Fruit fly (Drosophila melanogaster) whole organism, wandering third instar larva: Measurements from ENCODE around the gene dnt.
A peak's percentile ranks its signal among the peaks of the same experiment; 100 is the strongest.

Experiments used
- Abd-B ChIP-seq: fragments of >200 bp; optimal IDR thresholded peaks from 2 replicates; lab custom pipeline; 2017; ENCODE audit warnings: missing biosample characterization, missing genetic modification characterization
- CG32264 ChIP-seq: fragments of 200-800 bp; sonication (Bioruptor generic); optimal IDR thresholded peaks from 2 replicates; lab custom pipeline; 2016; ENCODE audit warnings: missing biosample characterization, missing genetic modification characterization
- CG9705 ChIP-seq: fragments of 200-800 bp; sonication (Bioruptor generic); optimal IDR thresholded peaks from 2 replicates; lab custom pipeline; 2018; ENCODE audit warnings: missing biosample characterization, mild to moderate bottlenecking, missing genetic modification characterization
- CrebA ChIP-seq: fragments of 200-800 bp; sonication (Bioruptor generic); optimal IDR thresholded peaks from 2 replicates; lab custom pipeline; 2016; ENCODE audit warnings: missing biosample characterization, mild to moderate bottlenecking, missing genetic modification characterization, borderline replicate concordance
- Dfd ChIP-seq: fragments of >200 bp; optimal IDR thresholded peaks from 2 replicates; lab custom pipeline; 2017; ENCODE audit warnings: missing biosample characterization, missing genetic modification characterization
- GATAd ChIP-seq: sonication (Bioruptor generic); optimal IDR thresholded peaks from 2 replicates; lab custom pipeline; 2016; ENCODE audit warnings: missing biosample characterization, missing genetic modification characterization
- Hnf4 ChIP-seq: fragments of 200-800 bp; sonication (Bioruptor generic); optimal IDR thresholded peaks from 2 replicates; lab custom pipeline; 2016; ENCODE audit warnings: missing biosample characterization, mild to moderate bottlenecking, missing genetic modification characterization
- Hr78 ChIP-seq: fragments of >200 bp; optimal IDR thresholded peaks from 2 replicates; lab custom pipeline; 2017; ENCODE audit warnings: missing biosample characterization, missing genetic modification characterization
- Hr83 ChIP-seq: fragments of 200-300 bp; sonication (Bioruptor generic); optimal IDR thresholded peaks from 2 replicates; lab custom pipeline; 2016; ENCODE audit warnings: missing biosample characterization, mild to moderate bottlenecking, missing genetic modification characterization, moderate library complexity; ENCODE audit not compliant: poor library complexity, severe bottlenecking
- Jra ChIP-seq: sonication (Bioruptor generic); optimal IDR thresholded peaks from 2 replicates; lab custom pipeline; 2016; ENCODE audit warnings: missing biosample characterization, missing genetic modification characterization
- Mio ChIP-seq: sonication (Bioruptor generic); optimal IDR thresholded peaks from 2 replicates; lab custom pipeline; 2016; ENCODE audit warnings: missing biosample characterization, missing genetic modification characterization
- Myc ChIP-seq: fragments of >200 bp; optimal IDR thresholded peaks from 2 replicates; lab custom pipeline; 2017
- N ChIP-seq: fragments of >200 bp; optimal IDR thresholded peaks from 2 replicates; lab custom pipeline; 2018; ENCODE audit warnings: missing biosample characterization, missing external identifiers, missing genetic modification characterization
- OdsH ChIP-seq: fragments of 200-800 bp; sonication (Bioruptor generic); optimal IDR thresholded peaks from 2 replicates; lab custom pipeline; 2016; ENCODE audit warnings: missing biosample characterization, mild to moderate bottlenecking, missing genetic modification characterization
- Rel ChIP-seq, 2 experiments: fragments of 200-800 bp; sonication (Bioruptor generic) in 1 of 2; optimal IDR thresholded peaks; 2 replicates in 1 of 2; 3 replicates in 1 of 2; lab custom pipeline; 2016 to 2019; ENCODE audit warnings: mild to moderate bottlenecking in 2 of 2, missing biosample characterization in 2 of 2, missing genetic modification characterization in 2 of 2, moderate library complexity in 1 of 2
- Sp1 ChIP-seq: fragments of 200-800 bp; sonication (Bioruptor generic); optimal IDR thresholded peaks from 3 replicates; lab custom pipeline; 2019; ENCODE audit warnings: missing biosample characterization, mild to moderate bottlenecking, missing genetic modification characterization, moderate library complexity
- br ChIP-seq: fragments of 200-800 bp; sonication (Bioruptor generic); optimal IDR thresholded peaks from 2 replicates; lab custom pipeline; 2016; ENCODE audit warnings: missing biosample characterization, missing genetic modification characterization
- brk ChIP-seq: fragments of 200-800 bp; sonication (Bioruptor generic); optimal IDR thresholded peaks from 2 replicates; lab custom pipeline; 2016; ENCODE audit warnings: missing biosample characterization, mild to moderate bottlenecking, missing genetic modification characterization
- dmrt93B ChIP-seq: fragments of 200-800 bp; sonication (Bioruptor generic); optimal IDR thresholded peaks from 2 replicates; lab custom pipeline; 2018; ENCODE audit warnings: missing biosample characterization, mild to moderate bottlenecking, missing genetic modification characterization
- dsf ChIP-seq: sonication (Bioruptor generic); optimal IDR thresholded peaks from 2 replicates; lab custom pipeline; 2016; ENCODE audit warnings: missing biosample characterization, missing genetic modification characterization, borderline replicate concordance
- ey ChIP-seq: fragments of 200-800 bp; sonication (Bioruptor generic); optimal IDR thresholded peaks from 2 replicates; lab custom pipeline; 2016; ENCODE audit warnings: missing biosample characterization, missing genetic modification characterization
- fru ChIP-seq: fragments of 200-800 bp; sonication (Bioruptor generic); optimal IDR thresholded peaks from 3 replicates; lab custom pipeline; 2016; ENCODE audit warnings: missing biosample characterization, mild to moderate bottlenecking, missing genetic modification characterization
- h ChIP-seq: fragments of 200-800 bp; sonication (Bioruptor generic); optimal IDR thresholded peaks from 3 replicates; lab custom pipeline; 2016; ENCODE audit warnings: missing biosample characterization, mild to moderate bottlenecking, missing genetic modification characterization
- jim ChIP-seq: fragments of 175-275, 200-325 bp; sonication (Bioruptor generic); optimal IDR thresholded peaks from 2 replicates; lab custom pipeline; 2016; ENCODE audit warnings: missing biosample characterization, mild to moderate bottlenecking, missing genetic modification characterization
- pan ChIP-seq: fragments of >200 bp; optimal IDR thresholded peaks from 2 replicates; lab custom pipeline; 2017
- psq ChIP-seq: fragments of 200-800 bp; sonication (Bioruptor generic); optimal IDR thresholded peaks from 3 replicates; lab custom pipeline; 2017; ENCODE audit warnings: missing biosample characterization, mild to moderate bottlenecking, missing genetic modification characterization, moderate library complexity
- sage ChIP-seq: fragments of 200-800 bp; sonication (Bioruptor generic); optimal IDR thresholded peaks from 2 replicates; lab custom pipeline; 2016; ENCODE audit warnings: missing biosample characterization, mild to moderate bottlenecking, missing genetic modification characterization
- sv ChIP-seq: fragments of 200-800 bp; sonication (Bioruptor generic); optimal IDR thresholded peaks from 3 replicates; lab custom pipeline; 2016; ENCODE audit warnings: missing biosample characterization, missing genetic modification characterization
- tai ChIP-seq: sonication (Bioruptor generic); optimal IDR thresholded peaks from 2 replicates; lab custom pipeline; 2016; ENCODE audit warnings: missing biosample characterization, missing genetic modification characterization
- usp ChIP-seq: fragments of >200 bp; optimal IDR thresholded peaks from 2 replicates; lab custom pipeline; 2017; ENCODE audit warnings: missing biosample characterization, missing genetic modification characterization
- woc ChIP-seq: sonication (Bioruptor generic); optimal IDR thresholded peaks from 2 replicates; lab custom pipeline; 2016; ENCODE audit warnings: missing biosample characterization, mild to moderate bottlenecking, missing genetic modification characterization

Gene dnt

dm6 chr2L:19362734-19363363 is at the start of gene dnt:
Gene dnt, minus strand, starts transcription at chr2L:19363227.
- TF ChIP-seq psq (GFP tag; lab: Kevin White, UChicago): peak; percentile 98
- TF ChIP-seq fru (GFP tag; lab: Kevin White, UChicago): no peak

dm6 chr2L:19411966-19412365 is 48.9 kb upstream of the dnt start:
- TF ChIP-seq CG32264 (GFP tag; lab: Kevin White, UChicago): no peak
- TF ChIP-seq dmrt93B (GFP tag; lab: Kevin White, UChicago): no peak
- no peak for TF ChIP-seq Jra (GFP tag; lab: Kevin White, UChicago)
- TF ChIP-seq GATAd (GFP tag; lab: Kevin White, UChicago): no peak
- TF ChIP-seq sage: no peak
- no peak for TF ChIP-seq CG9705 (GFP tag; lab: Kevin White, UChicago)
- no peak for TF ChIP-seq jim (GFP tag; lab: Kevin White, UChicago)
- TF ChIP-seq OdsH (GFP tag; lab: Kevin White, UChicago): no peak
- TF ChIP-seq Hr83 (GFP tag; lab: Kevin White, UChicago): no peak
- no peak for TF ChIP-seq Dfd
- no peak for TF ChIP-seq h
- TF ChIP-seq psq (GFP tag; lab: Kevin White, UChicago): no peak
- no peak for TF ChIP-seq br (GFP tag; lab: Kevin White, UChicago)
- TF ChIP-seq ey (GFP tag; lab: Kevin White, UChicago): no peak

- TF ChIP-seq tai (GFP tag; lab: Kevin White, UChicago) (no peak), Hr83 (GFP tag; lab: Kevin White, UChicago) (no peak), Mio (no peak), sv (no peak), sage (no peak), dsf (GFP tag; lab: Kevin White, UChicago) (no peak), Myc (no peak), OdsH (GFP tag; lab: Kevin White, UChicago) (no peak), Rel (GFP tag; optimal IDR thresholded peaks at IDR 0.05; lab: Kevin White, UChicago) (no peak), Rel (tag; optimal IDR thresholded peaks at IDR 0.05; lab: Kevin White, UChicago) (no peak), h (no peak), GATAd (GFP tag; lab: Kevin White, UChicago) (no peak), brk (GFP tag; lab: Kevin White, UChicago) (no peak), dmrt93B (GFP tag; lab: Kevin White, UChicago) (no peak), CG9705 (GFP tag; lab: Kevin White, UChicago) (no peak)
- TF ChIP-seq, all 38 proteins: peak for 0
These were observed 43.4 kb upstream of the dnt start for dm6 chr2L:19406419-19406818.

dm6 chr2L:19405685-19406357 is 42.8 kb upstream of the dnt start:
- TF ChIP-seq br (GFP tag; lab: Kevin White, UChicago): no peak
- TF ChIP-seq Mio: no peak
- no peak for TF ChIP-seq brk (GFP tag; lab: Kevin White, UChicago)
- no peak for TF ChIP-seq psq (GFP tag; lab: Kevin White, UChicago)
- TF ChIP-seq dmrt93B (GFP tag; lab: Kevin White, UChicago): no peak
- TF ChIP-seq Abd-B (GFP tag; lab: Kevin White, UChicago): no peak
- no peak for TF ChIP-seq pan
- no peak for TF ChIP-seq Hnf4 (GFP tag; lab: Kevin White, UChicago)
- TF ChIP-seq Sp1 (GFP tag; lab: Kevin White, UChicago): no peak
- TF ChIP-seq Hr78: no peak
- no peak for TF ChIP-seq Jra (GFP tag; lab: Kevin White, UChicago)
- no peak for TF ChIP-seq woc (GFP tag; lab: Kevin White, UChicago)
- TF ChIP-seq usp (GFP tag; lab: Kevin White, UChicago): no peak
- no peak for TF ChIP-seq N (GFP tag; lab: Kevin White, UChicago)
- no peak for TF ChIP-seq CG9705 (GFP tag; lab: Kevin White, UChicago)
- TF ChIP-seq CrebA (GFP tag; lab: Kevin White, UChicago): no peak
- no peak for TF ChIP-seq tai (GFP tag; lab: Kevin White, UChicago)
